Worm (Caenorhabditis elegans): ENCODE measurements around the gene T04H1.12.
A peak's percentile ranks its signal among the peaks of the same experiment; 100 is the strongest.

T04H1.12 gene

DNA sequence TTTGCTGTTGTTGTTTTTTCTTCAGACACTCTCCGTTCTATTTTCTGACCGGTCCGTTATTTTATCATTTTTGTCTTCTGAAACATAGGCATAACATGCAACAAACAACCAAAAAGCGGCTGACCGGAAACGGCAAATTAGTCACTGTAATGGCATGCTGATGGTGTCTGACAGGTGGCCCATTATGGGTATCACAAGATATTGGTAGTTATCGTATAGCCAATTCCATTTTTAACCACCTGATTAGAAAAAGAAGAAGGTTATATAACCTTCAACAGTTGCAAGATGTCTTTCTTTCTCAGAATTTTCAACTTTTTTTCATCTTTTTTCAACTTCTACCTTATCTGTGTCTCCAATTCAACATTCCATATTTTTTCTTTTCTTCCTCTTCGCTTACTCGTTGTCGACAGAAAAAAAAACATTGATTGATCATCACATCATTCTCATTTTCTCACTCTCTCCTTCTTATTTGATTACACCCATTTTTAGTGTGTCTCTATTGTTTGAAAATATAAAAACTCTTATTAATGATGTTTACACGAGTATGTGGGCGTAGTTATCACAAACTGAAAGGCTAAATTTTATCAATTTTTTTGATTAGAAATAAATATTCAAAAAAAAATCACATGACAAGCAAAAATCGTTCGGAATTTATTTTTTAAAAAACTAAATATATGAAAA is 45.5 kb downstream of the T04H1.12 start:
- TF ChIP-seq ceh-6 (GFP tag; optimal IDR thresholded peaks at IDR 0.05) (no peak), ahr-1 (tag; optimal IDR thresholded peaks at IDR 0.05) (no peak), hlh-15 (tag; optimal IDR thresholded peaks at IDR 0.05) (no peak), unc-55 (GFP tag; optimal IDR thresholded peaks at IDR 0.05) (no peak), ttx-3 (tag; optimal IDR thresholded peaks at IDR 0.05) (no peak), mec-3 (tag; optimal IDR thresholded peaks at IDR 0.05; ENCODE audit: borderline replicate concordance) (no peak), elt-4 (tag; optimal IDR thresholded peaks at IDR 0.05) (no peak), odd-2 (tag; optimal IDR thresholded peaks at IDR 0.05) (no peak), F13H6.1 (tag; optimal IDR thresholded peaks at IDR 0.05) (no peak), ceh-2 (tag; optimal IDR thresholded peaks at IDR 0.05) (no peak), ceh-19 (GFP tag; optimal IDR thresholded peaks at IDR 0.05) (no peak), hlh-13 (GFP tag; optimal IDR thresholded peaks at IDR 0.05) (no peak), pax-1 (tag; optimal IDR thresholded peaks at IDR 0.05) (no peak), madf-2 (tag; optimal IDR thresholded peaks at IDR 0.05) (no peak), ceh-24 (tag; optimal IDR thresholded peaks at IDR 0.05) (no peak), ceh-18 (tag; optimal IDR thresholded peaks at IDR 0.05) (no peak), ceh-34 (tag; optimal IDR thresholded peaks at IDR 0.05) (no peak), ceh-48 (tag; optimal IDR thresholded peaks at IDR 0.05) (no peak), unc-42 (tag; optimal IDR thresholded peaks at IDR 0.05) (no peak)

- TF ChIP-seq elt-2 (tag; optimal IDR thresholded peaks at IDR 0.05) (peak; percentile 57), hlh-30 (tag; optimal IDR thresholded peaks at IDR 0.05; ENCODE audit: insufficient read depth) (peak; percentile 38), unc-86 (tag; optimal IDR thresholded peaks at IDR 0.05) (no peak), tbx-7 (tag; optimal IDR thresholded peaks at IDR 0.05) (no peak), eyg-1 (tag; optimal IDR thresholded peaks at IDR 0.05) (no peak)
These were observed 46.6 kb downstream of the T04H1.12 start, which contains the start of the genes frm-7 and F55C5.17 for ce11 chrV:12301985-12302591. Gene frm-7 (plus strand): TSS chrV:12302484. Gene F55C5.17 (plus strand): TSS chrV:12302541.

- TF ChIP-seq fax-1 (tag; optimal IDR thresholded peaks at IDR 0.05) (peak; percentile 99), mec-3 (tag; optimal IDR thresholded peaks at IDR 0.05; ENCODE audit: borderline replicate concordance) (peak; percentile 99), ceh-45 (GFP tag; IDR thresholded peaks at IDR 0.05) (peak; percentile 100), sox-2 (GFP tag; IDR thresholded peaks at IDR 0.05) (peak; percentile 98), ceh-2 (tag; optimal IDR thresholded peaks at IDR 0.05) (peak; percentile 100), dmd-4 (tag; optimal IDR thresholded peaks at IDR 0.05; ENCODE audit: borderline replicate concordance) (peak; percentile 99), unc-86 (tag; optimal IDR thresholded peaks at IDR 0.05) (peak; percentile 100), ceh-22 (tag; optimal IDR thresholded peaks at IDR 0.05) (peak; percentile 94), K09A11.1 (tag; optimal IDR thresholded peaks at IDR 0.05; ENCODE audit: insufficient read depth) (peak; percentile 98), ets-4 (tag; optimal IDR thresholded peaks at IDR 0.05) (peak; percentile 98), F13H6.1 (tag; optimal IDR thresholded peaks at IDR 0.05) (peak; percentile 99), elt-2 (tag; optimal IDR thresholded peaks at IDR 0.05) (peak; percentile 100), pqm-1 (tag; optimal IDR thresholded peaks at IDR 0.05) (peak; percentile 99), ceh-9 (tag; optimal IDR thresholded peaks at IDR 0.05) (peak; percentile 100), npax-4 (tag; optimal IDR thresholded peaks at IDR 0.05) (peak; percentile 99), sox-4 (tag; optimal IDR thresholded peaks at IDR 0.05) (peak; percentile 100), pag-3 (tag; optimal IDR thresholded peaks at IDR 0.05; ENCODE audit: borderline replicate concordance) (peak; percentile 99), unc-42 (tag; optimal IDR thresholded peaks at IDR 0.05) (peak; percentile 95), unc-55 (GFP tag; optimal IDR thresholded peaks at IDR 0.05) (peak; percentile 30), T23F11.4 (GFP tag; optimal IDR thresholded peaks at IDR 0.05) (peak; percentile 100), pha-4 (tag; optimal IDR thresholded peaks at IDR 0.05) (no peak), lin-11 (tag; optimal IDR thresholded peaks at IDR 0.05) (peak; percentile 98), ceh-34 (tag; optimal IDR thresholded peaks at IDR 0.05) (peak; percentile 100), ceh-19 (GFP tag; optimal IDR thresholded peaks at IDR 0.05) (peak; percentile 100), ceh-24 (tag; optimal IDR thresholded peaks at IDR 0.05) (peak; percentile 99), elt-4 (tag; optimal IDR thresholded peaks at IDR 0.05) (peak; percentile 99), rnt-1 (tag; optimal IDR thresholded peaks at IDR 0.05) (peak; percentile 99), tbx-2 (tag; optimal IDR thresholded peaks at IDR 0.05) (peak; percentile 99), madf-2 (tag; optimal IDR thresholded peaks at IDR 0.05) (peak; percentile 99), ztf-16 (tag; optimal IDR thresholded peaks at IDR 0.05) (peak; percentile 100), fkh-6 (tag; optimal IDR thresholded peaks at IDR 0.05) (peak; percentile 99), C08G9.2 (tag; optimal IDR thresholded peaks at IDR 0.05) (peak; percentile 98), hlh-30 (tag; optimal IDR thresholded peaks at IDR 0.05; ENCODE audit: insufficient read depth) (peak; percentile 92)
These were observed 48.1 kb downstream of the T04H1.12 start for ce11 chrV:12303453-12304077.
